Comparison of ENCODE assay signal across 4 fruit fly cellular contexts in the genomic region with DNA sequence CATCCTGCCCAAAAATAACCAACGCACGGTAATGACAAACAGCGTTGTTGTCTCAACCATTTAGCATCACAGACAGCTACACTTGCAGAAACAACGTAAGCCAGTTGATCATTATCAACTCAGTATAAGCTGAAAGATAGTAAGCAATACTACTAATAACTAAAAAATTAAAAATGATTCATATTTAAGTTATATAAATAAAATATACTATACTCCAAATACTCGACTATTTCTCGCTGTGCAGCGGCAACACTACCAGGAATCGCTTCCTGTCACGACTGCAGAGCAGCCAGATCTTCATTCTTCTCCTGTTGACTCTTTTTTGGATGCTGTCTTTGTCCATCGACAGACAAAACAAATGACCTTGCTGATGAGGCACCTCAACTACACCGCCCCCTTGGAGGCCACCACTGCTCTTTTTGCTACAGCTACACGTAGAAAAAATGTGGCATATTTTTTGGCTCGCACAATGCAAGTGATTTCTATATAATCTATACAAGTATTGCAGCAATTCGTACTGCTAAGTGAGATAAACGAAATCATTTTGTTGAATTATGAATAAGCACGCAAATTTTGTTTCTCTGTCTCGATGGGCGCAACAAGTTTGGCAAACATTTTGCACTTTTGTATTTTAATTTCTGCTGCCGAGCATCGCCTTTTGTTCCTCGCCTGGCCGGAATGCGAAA.
TF ChIP-seq lines count a peak whose summit lies in the region.

No protein-coding gene starts in this region.

- TF ChIP-seq CTCF in whole organism, embryonic (GFP tag; optimal IDR thresholded peaks at IDR 0.05; lab: Kevin White, UChicago), result no peak

TF ChIP-seq in whole organism, embryonic, 481 proteins besides CTCF, POLR2A, EP300 and RAD21:
- TF ChIP-seq bowl (GFP tag; IDR thresholded peaks at IDR 0.05; lab: Robert Waterston, UW) (no peak), Med (GFP tag; lab: Kevin White, UChicago) (peak; percentile 40), CG9437 (GFP tag; optimal IDR thresholded peaks at IDR 0.05; lab: Kevin White, UChicago) (no peak), dpn (GFP tag; optimal IDR thresholded peaks at IDR 0.05; lab: Kevin White, UChicago) (no peak), CG13624 (GFP tag; optimal IDR thresholded peaks at IDR 0.05; lab: Kevin White, UChicago) (no peak), Side (GFP tag; optimal IDR thresholded peaks at IDR 0.05; lab: Kevin White, UChicago) (no peak)

TF ChIP-seq in whole organism, prepupa, 60 proteins besides CTCF, POLR2A, EP300 and RAD21 (continues in another document):
- TF ChIP-seq CG10669 (GFP tag; optimal IDR thresholded peaks at IDR 0.05; lab: Kevin White, UChicago) (peak; percentile 45), CG6276 (GFP tag; optimal IDR thresholded peaks at IDR 0.05; lab: Kevin White, UChicago) (no peak), spab (GFP tag; optimal IDR thresholded peaks at IDR 0.05; lab: Kevin White, UChicago) (peak; percentile 41), lz (GFP tag; optimal IDR thresholded peaks at IDR 0.05; lab: Kevin White, UChicago) (peak; percentile 70), CG8319 (GFP tag; optimal IDR thresholded peaks at IDR 0.05; lab: Kevin White, UChicago) (no peak), CG34406 (GFP tag; optimal IDR thresholded peaks at IDR 0.05; lab: Kevin White, UChicago) (peak; percentile 34), CG4318 (GFP tag; optimal IDR thresholded peaks at IDR 0.05; lab: Kevin White, UChicago) (peak; percentile 1), CG6854 (GFP tag; optimal IDR thresholded peaks at IDR 0.05; lab: Kevin White, UChicago) (peak; percentile 7), OdsH (GFP tag; optimal IDR thresholded peaks at IDR 0.05; lab: Kevin White, UChicago) (peak; percentile 33), achi (GFP tag; optimal IDR thresholded peaks at IDR 0.05; lab: Kevin White, UChicago) (peak; percentile 43), CG3919 (GFP tag; optimal IDR thresholded peaks at IDR 0.05; lab: Kevin White, UChicago) (peak; percentile 61), Eip75B (GFP tag; optimal IDR thresholded peaks at IDR 0.05; lab: Kevin White, UChicago) (peak; percentile 49), Blimp-1 (GFP tag; optimal IDR thresholded peaks at IDR 0.05; lab: Kevin White, UChicago) (peak; percentile 32), Sox14 (GFP tag; optimal IDR thresholded peaks at IDR 0.05; lab: Kevin White, UChicago) (peak; percentile 63), dac (GFP tag; optimal IDR thresholded peaks at IDR 0.05; lab: Kevin White, UChicago) (no peak), dsx (GFP tag; optimal IDR thresholded peaks at IDR 0.05; lab: Kevin White, UChicago; ENCODE audit: poor library complexity, severe bottlenecking) (peak; percentile 30), Eip93F (GFP tag; optimal IDR thresholded peaks at IDR 0.05; lab: Kevin White, UChicago) (peak; percentile 8), Hr39 (GFP tag; optimal IDR thresholded peaks at IDR 0.05; lab: Kevin White, UChicago) (peak; percentile 84), fd59A (GFP tag; optimal IDR thresholded peaks at IDR 0.05; lab: Kevin White, UChicago) (no peak), CG11902 (GFP tag; optimal IDR thresholded peaks at IDR 0.05; lab: Kevin White, UChicago) (peak; percentile 19), ss (GFP tag; optimal IDR thresholded peaks at IDR 0.05; lab: Kevin White, UChicago) (peak; percentile 30 to 38), Smox (GFP tag; optimal IDR thresholded peaks at IDR 0.05; lab: Kevin White, UChicago) (peak; percentile 52), Eip78C (GFP tag; lab: Kevin White, UChicago) (peak; percentile 79), acj6 (GFP tag; optimal IDR thresholded peaks at IDR 0.05; lab: Kevin White, UChicago) (peak; percentile 22), salr (GFP tag; optimal IDR thresholded peaks at IDR 0.05; lab: Kevin White, UChicago) (peak in 1 of 2 experiments; percentile 6)

TF ChIP-seq in whole organism, pupa, 21 proteins besides CTCF, POLR2A, EP300 and RAD21:
- TF ChIP-seq gl (tag; optimal IDR thresholded peaks at IDR 0.05; lab: Kevin White, UChicago) (no peak), Ets98B (GFP tag; IDR thresholded peaks at IDR 0.05; lab: Robert Waterston, UW) (no peak), CG8301 (tag; optimal IDR thresholded peaks at IDR 0.05; lab: Kevin White, UChicago) (peak; percentile 3), CG9948 (tag; optimal IDR thresholded peaks at IDR 0.05; lab: Kevin White, UChicago) (peak; percentile 40), Pif1A (GFP tag; optimal IDR thresholded peaks at IDR 0.05; lab: Kevin White, UChicago) (peak; percentile 48), CG34367 (tag; optimal IDR thresholded peaks at IDR 0.05; lab: Kevin White, UChicago) (peak; percentile 19), EcR (GFP tag; optimal IDR thresholded peaks at IDR 0.05; lab: Kevin White, UChicago) (no peak), rn (GFP tag; IDR thresholded peaks at IDR 0.05; lab: Robert Waterston, UW) (no peak), D1 (tag; optimal IDR thresholded peaks at IDR 0.05; lab: Kevin White, UChicago) (no peak), Snoo (tag; optimal IDR thresholded peaks at IDR 0.05; lab: Kevin White, UChicago) (peak; percentile 40), CG32121 (GFP tag; IDR thresholded peaks at IDR 0.05; lab: Robert Waterston, UW) (no peak), CG13204 (GFP tag; optimal IDR thresholded peaks at IDR 0.05; lab: Kevin White, UChicago) (no peak), CG8159 (tag; optimal IDR thresholded peaks at IDR 0.05; lab: Kevin White, UChicago) (peak; percentile 57), CG12605 (GFP tag; IDR thresholded peaks at IDR 0.05; lab: Robert Waterston, UW) (no peak), CG14655 (GFP tag; optimal IDR thresholded peaks at IDR 0.05; lab: Kevin White, UChicago) (peak; percentile 28), CG10348 (GFP tag; IDR thresholded peaks at IDR 0.05; lab: Robert Waterston, UW) (no peak), fd96Ca (GFP tag; IDR thresholded peaks at IDR 0.05; lab: Robert Waterston, UW) (no peak; the same call in 2 of the 3 replicates), CG15710 (tag; optimal IDR thresholded peaks at IDR 0.05; lab: Kevin White, UChicago) (peak; percentile 37), CG17806 (tag; optimal IDR thresholded peaks at IDR 0.05; lab: Kevin White, UChicago) (peak; percentile 29), Pif1B (GFP tag; optimal IDR thresholded peaks at IDR 0.05; lab: Kevin White, UChicago) (peak; percentile 39), CG4496 (GFP tag; IDR thresholded peaks at IDR 0.05; lab: Robert Waterston, UW) (peak; percentile 47; the same call in 1 of the 3 replicates)

TF ChIP-seq in whole organism, wandering third instar larva, 38 proteins besides CTCF, POLR2A, EP300 and RAD21:
- TF ChIP-seq Abd-B (GFP tag; optimal IDR thresholded peaks at IDR 0.05; lab: Kevin White, UChicago), result no peak
- no peak for TF ChIP-seq dl (GFP tag; optimal IDR thresholded peaks at IDR 0.05; lab: Kevin White, UChicago; ENCODE audit: insufficient read depth in 1 of 2, partially characterized antibody in 2 of 2)
- TF ChIP-seq h (GFP tag; optimal IDR thresholded peaks at IDR 0.05; lab: Kevin White, UChicago), result peak; percentile 72
- peak; percentile 74 for TF ChIP-seq fru (GFP tag; optimal IDR thresholded peaks at IDR 0.05; lab: Kevin White, UChicago)
- TF ChIP-seq CG9705 (GFP tag; optimal IDR thresholded peaks at IDR 0.05; lab: Kevin White, UChicago), result peak; percentile 23
- peak; percentile 22 for TF ChIP-seq CG32264 (GFP tag; optimal IDR thresholded peaks at IDR 0.05; lab: Kevin White, UChicago)
- peak; percentile 33 for TF ChIP-seq dmrt93B (GFP tag; optimal IDR thresholded peaks at IDR 0.05; lab: Kevin White, UChicago)
- peak in 1 of 2 experiments; percentile 70 for TF ChIP-seq foxo (GFP tag; optimal IDR thresholded peaks at IDR 0.05; lab: Kevin White, UChicago)
- TF ChIP-seq ey (GFP tag; optimal IDR thresholded peaks at IDR 0.05; lab: Kevin White, UChicago), result peak; percentile 69
- peak; percentile 63 for TF ChIP-seq br (GFP tag; optimal IDR thresholded peaks at IDR 0.05; lab: Kevin White, UChicago)
- no peak for TF ChIP-seq jim (GFP tag; optimal IDR thresholded peaks at IDR 0.05; lab: Kevin White, UChicago)
- no peak for TF ChIP-seq Myc (optimal IDR thresholded peaks at IDR 0.05; lab: Kevin White, UChicago)
- TF ChIP-seq HLH106 (tag; optimal IDR thresholded peaks at IDR 0.05; lab: Kevin White, UChicago), result peak; percentile 70
- peak; percentile 63 for TF ChIP-seq rgr (GFP tag; optimal IDR thresholded peaks at IDR 0.05; lab: Kevin White, UChicago)
- no peak for TF ChIP-seq Hr83 (GFP tag; optimal IDR thresholded peaks at IDR 0.05; lab: Kevin White, UChicago; ENCODE audit: poor library complexity, severe bottlenecking)
- TF ChIP-seq Sp1 (GFP tag; optimal IDR thresholded peaks at IDR 0.05; lab: Kevin White, UChicago), result peak; percentile 58
- TF ChIP-seq woc (GFP tag; optimal IDR thresholded peaks at IDR 0.05; lab: Kevin White, UChicago), result peak; percentile 66
- TF ChIP-seq sage (GFP tag; optimal IDR thresholded peaks at IDR 0.05; lab: Kevin White, UChicago), result no peak
- peak; percentile 51 for TF ChIP-seq psq (GFP tag; optimal IDR thresholded peaks at IDR 0.05; lab: Kevin White, UChicago)
- peak; percentile 59 for TF ChIP-seq Hnf4 (GFP tag; optimal IDR thresholded peaks at IDR 0.05; lab: Kevin White, UChicago)
- peak; percentile 37 for TF ChIP-seq OdsH (GFP tag; optimal IDR thresholded peaks at IDR 0.05; lab: Kevin White, UChicago)

Comparison
In these comparisons a context has a peak if more than half of its experiments do, and no peak if none do; other contexts are left out.
1. Of the 7 proteins assayed by ChIP-seq in both whole organism, embryonic and whole organism, prepupa: peak only in whole organism, embryonic: none; only in whole organism, prepupa: Blimp-1, CG6854, Hr39 and Sox102F; in both: none; in neither: 3.